Worm (Caenorhabditis elegans): Measurements from ENCODE around the gene mel-32.

DNA sequence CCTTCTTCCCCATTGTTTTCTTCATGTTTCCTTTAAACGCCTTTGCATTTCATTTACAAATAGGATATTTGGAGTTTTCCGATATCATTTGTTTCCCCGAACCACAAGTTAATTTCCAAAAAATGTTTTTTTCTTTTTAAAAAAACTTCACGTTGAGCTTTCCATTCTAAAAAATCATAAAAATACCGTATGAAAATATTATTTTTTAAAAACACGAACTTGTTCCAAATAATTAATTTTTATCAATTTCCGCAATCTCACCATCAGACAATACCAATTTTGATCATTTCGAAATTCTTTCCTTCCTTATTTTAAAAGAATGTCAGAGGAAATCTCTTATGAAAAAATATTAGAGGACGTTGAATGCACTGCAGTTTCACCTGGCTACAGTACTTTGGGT is 28.7 kb upstream of the mel-32 start, which contains the start of gene wht-6:
- TF ChIP-seq attf-4 (tag; optimal IDR thresholded peaks at IDR 0.05) (no peak), zip-11 (GFP tag; IDR thresholded peaks at IDR 0.05) (no peak), F26F4.8 (GFP tag; conservative IDR thresholded peaks at IDR 0.05) (no peak), ces-1 (GFP tag; optimal IDR thresholded peaks at IDR 0.05) (no peak), ceh-82 (tag; optimal IDR thresholded peaks at IDR 0.05) (no peak), saeg-2 (GFP tag; IDR thresholded peaks at IDR 0.05) (no peak), aly-2 (tag; optimal IDR thresholded peaks at IDR 0.05) (no peak), lin-15B (tag; optimal IDR thresholded peaks at IDR 0.05) (no peak), ZK337.2 (GFP tag; IDR thresholded peaks at IDR 0.05) (no peak), Y75B8A.6 (GFP tag; IDR thresholded peaks at IDR 0.05) (no peak), R02D3.7 (tag; optimal IDR thresholded peaks at IDR 0.05) (no peak), F37D6.2 (tag; optimal IDR thresholded peaks at IDR 0.05) (no peak), nhr-11 (tag; optimal IDR thresholded peaks at IDR 0.05) (no peak)
